Worm (Caenorhabditis elegans) whole organism, L1 larva: ENCODE data around the gene pgap-3.

Experiments used
- C04F5.9 ChIP-seq: sonication (generic microtip); optimal IDR thresholded peaks from 2 replicates; lab custom pipeline; 2016; ENCODE audit warnings: missing genetic modification characterization, missing compliant biosample characterization
- aha-1 ChIP-seq: fragments of 150-350 bp; optimal IDR thresholded peaks from 2 replicates; lab custom pipeline; 2014; ENCODE audit warnings: missing biosample characterization, missing genetic modification characterization
- blmp-1 ChIP-seq: fragments of 150-350 bp; optimal IDR thresholded peaks from 2 replicates; lab custom pipeline; 2014; ENCODE audit warnings: missing biosample characterization, missing genetic modification characterization
- ceh-63 ChIP-seq: fragments of 200-800 bp; sonication (Bioruptor generic); optimal IDR thresholded peaks from 2 replicates; lab custom pipeline; 2018; ENCODE audit warnings: mild to moderate bottlenecking, missing genetic modification characterization, missing compliant biosample characterization
- ceh-88 ChIP-seq: fragments of 200-800 bp; sonication (Bioruptor generic); IDR thresholded peaks from 2 replicates; pipeline ENCODE4 v1.3.6; 2022; ENCODE audit warnings: missing genetic modification characterization, missing compliant biosample characterization
- dsc-1 ChIP-seq: sonication (generic microtip); optimal IDR thresholded peaks from 2 replicates; lab custom pipeline; 2016; ENCODE audit warnings: mild to moderate bottlenecking, missing genetic modification characterization, missing compliant biosample characterization
- egl-27 ChIP-seq, 2 experiments: fragments of 150-350 bp in 1 of 2; sonication (generic microtip); optimal IDR thresholded peaks; 3 replicates each; lab custom pipeline; 2017 to 2018; ENCODE audit warnings: missing biosample characterization in 2 of 2, missing genetic modification characterization in 2 of 2, missing genetic modification reagents in 2 of 2
- ets-5 ChIP-seq: fragments of 200-800 bp; sonication (Bioruptor generic); IDR thresholded peaks from 2 replicates; pipeline ENCODE4 v1.3.6; 2022; ENCODE audit warnings: missing genetic modification characterization, missing compliant biosample characterization
- fkh-10 ChIP-seq: sonication (generic microtip); optimal IDR thresholded peaks from 2 replicates; lab custom pipeline; 2017; ENCODE audit warnings: missing biosample characterization, missing genetic modification reagents, missing genetic modification characterization
- fkh-4 ChIP-seq: sonication (generic microtip); optimal IDR thresholded peaks from 2 replicates; lab custom pipeline; 2016; ENCODE audit warnings: missing compliant biosample characterization, missing genetic modification characterization, borderline replicate concordance
- fkh-8 ChIP-seq: sonication (generic microtip); optimal IDR thresholded peaks from 2 replicates; lab custom pipeline; 2016; ENCODE audit warnings: mild to moderate bottlenecking, missing genetic modification characterization, missing compliant biosample characterization
- grh-1 ChIP-seq: fragments of 200-800 bp; sonication (Bioruptor generic); IDR thresholded peaks from 2 replicates; pipeline ENCODE4 v1.3.6; 2022; ENCODE audit warnings: missing genetic modification reagents, missing genetic modification characterization, missing compliant biosample characterization
- isw-1 ChIP-seq: fragments of 200-800 bp; sonication (Bioruptor generic); IDR thresholded peaks from 2 replicates; pipeline ENCODE4 v1.3.6; 2022; ENCODE audit warnings: missing genetic modification characterization, missing compliant biosample characterization
- lin-14 ChIP-seq: fragments of 200-800 bp; sonication (Bioruptor generic); optimal IDR thresholded peaks from 2 replicates; lab custom pipeline; 2018; ENCODE audit warnings: mild to moderate bottlenecking, missing genetic modification characterization, moderate library complexity, missing compliant biosample characterization
- lin-15B ChIP-seq: fragments of 150-350 bp; sonication (generic microtip); optimal IDR thresholded peaks from 3 replicates; lab custom pipeline; 2014; ENCODE audit warnings: missing biosample characterization, missing genetic modification characterization
- lir-3 ChIP-seq: sonication (generic microtip); optimal IDR thresholded peaks from 2 replicates; lab custom pipeline; 2016; ENCODE audit warnings: mild to moderate bottlenecking, missing genetic modification characterization, moderate library complexity, missing compliant biosample characterization; ENCODE audit not compliant: poor library complexity
- lsy-2 ChIP-seq, 2 experiments: fragments of 150-350 bp; optimal IDR thresholded peaks; 2 replicates each; lab custom pipeline; 2014; ENCODE audit warnings: missing biosample characterization in 2 of 2, missing genetic modification characterization in 2 of 2
- mdl-1 ChIP-seq, 2 experiments: fragments of 150-350 bp; optimal IDR thresholded peaks; 2 replicates each; lab custom pipeline; 2014 to 2017; ENCODE audit warnings: missing biosample characterization in 2 of 2, missing genetic modification characterization in 2 of 2, inconsistent platforms in 1 of 2
- mef-2 ChIP-seq: fragments of 150-350 bp; optimal IDR thresholded peaks from 2 replicates; lab custom pipeline; 2014; ENCODE audit warnings: missing biosample characterization, missing genetic modification characterization
- mep-1 ChIP-seq: fragments of 150-350 bp; optimal IDR thresholded peaks from 2 replicates; lab custom pipeline; 2014; ENCODE audit warnings: missing biosample characterization, missing genetic modification characterization
- nhr-11 ChIP-seq: fragments of 150-350 bp; optimal IDR thresholded peaks from 2 replicates; lab custom pipeline; 2014; ENCODE audit warnings: missing biosample characterization, missing genetic modification characterization
- nhr-12 ChIP-seq: sonication (generic microtip); optimal IDR thresholded peaks from 2 replicates; lab custom pipeline; 2017; ENCODE audit warnings: missing biosample characterization, missing genetic modification characterization
- nhr-20 ChIP-seq: sonication (generic microtip); optimal IDR thresholded peaks from 2 replicates; lab custom pipeline; 2016; ENCODE audit warnings: mild to moderate bottlenecking, missing genetic modification characterization, missing compliant biosample characterization
- nhr-237 ChIP-seq: fragments of 150-350 bp; optimal IDR thresholded peaks from 2 replicates; lab custom pipeline; 2014; ENCODE audit warnings: missing biosample characterization, missing genetic modification characterization
- nhr-47 ChIP-seq: sonication (generic microtip); optimal IDR thresholded peaks from 2 replicates; lab custom pipeline; 2016; ENCODE audit warnings: mild to moderate bottlenecking, missing genetic modification characterization, moderate library complexity, missing compliant biosample characterization
- nhr-71 ChIP-seq: sonication (generic microtip); optimal IDR thresholded peaks from 2 replicates; lab custom pipeline; 2016; ENCODE audit warnings: mild to moderate bottlenecking, missing genetic modification characterization, moderate library complexity, missing compliant biosample characterization
- nhr-76 ChIP-seq: sonication (generic microtip); optimal IDR thresholded peaks from 2 replicates; lab custom pipeline; 2017; ENCODE audit warnings: missing biosample characterization, missing genetic modification characterization
- nhr-77 ChIP-seq: fragments of 150-350 bp; optimal IDR thresholded peaks from 2 replicates; lab custom pipeline; 2014; ENCODE audit warnings: missing biosample characterization, missing genetic modification characterization
- nhr-84 ChIP-seq: sonication (generic microtip); optimal IDR thresholded peaks from 2 replicates; lab custom pipeline; 2017; ENCODE audit warnings: missing biosample characterization, missing genetic modification characterization
- nhr-90 ChIP-seq: sonication (generic microtip); optimal IDR thresholded peaks from 2 replicates; lab custom pipeline; 2016; ENCODE audit warnings: mild to moderate bottlenecking, missing genetic modification characterization, missing compliant biosample characterization; ENCODE audit not compliant: poor library complexity
- pag-3 ChIP-seq: sonication (generic microtip); optimal IDR thresholded peaks from 2 replicates; lab custom pipeline; 2017; ENCODE audit warnings: missing genetic modification characterization, mild to moderate bottlenecking, missing compliant biosample characterization, antibody characterized with exemption, borderline replicate concordance; ENCODE audit not compliant: insufficient read depth
- pax-3 ChIP-seq: fragments of 200-800 bp; sonication (Bioruptor generic); optimal IDR thresholded peaks from 2 replicates; lab custom pipeline; 2018; ENCODE audit warnings: mild to moderate bottlenecking, missing genetic modification characterization, moderate library complexity, missing compliant biosample characterization
- rnt-1 ChIP-seq: sonication (generic microtip); optimal IDR thresholded peaks from 2 replicates; lab custom pipeline; 2016; ENCODE audit warnings: mild to moderate bottlenecking, missing genetic modification characterization, moderate library complexity, missing compliant biosample characterization
- skn-1 ChIP-seq: fragments of 150-350 bp; optimal IDR thresholded peaks from 2 replicates; lab custom pipeline; 2014; ENCODE audit warnings: missing biosample characterization, missing genetic modification characterization
- snpc-4 ChIP-seq: fragments of 150-350 bp; optimal IDR thresholded peaks from 2 replicates; lab custom pipeline; 2014; ENCODE audit warnings: missing biosample characterization, missing genetic modification characterization
- snu-23 ChIP-seq: sonication (generic microtip); optimal IDR thresholded peaks from 2 replicates; lab custom pipeline; 2016; ENCODE audit warnings: missing genetic modification characterization, missing compliant biosample characterization
- sptf-1 ChIP-seq: fragments of 150-350 bp; optimal IDR thresholded peaks from 2 replicates; lab custom pipeline; 2014; ENCODE audit warnings: missing biosample characterization, missing genetic modification characterization
- tbx-2 ChIP-seq: sonication (generic microtip); optimal IDR thresholded peaks from 2 replicates; lab custom pipeline; 2016; ENCODE audit warnings: missing genetic modification characterization, missing compliant biosample characterization
- unc-98 ChIP-seq: fragments of 200-800 bp; sonication (Bioruptor generic); IDR thresholded peaks from 2 replicates; pipeline ENCODE4 v1.3.6; 2022; ENCODE audit warnings: missing genetic modification characterization, missing compliant biosample characterization
- xbp-1 ChIP-seq: sonication (generic microtip); optimal IDR thresholded peaks from 2 replicates; lab custom pipeline; 2016; ENCODE audit warnings: missing genetic modification characterization, missing compliant biosample characterization
- zip-4 ChIP-seq: fragments of 200-800 bp; sonication (Bioruptor generic); optimal IDR thresholded peaks from 2 replicates; lab custom pipeline; 2018; ENCODE audit warnings: mild to moderate bottlenecking, missing genetic modification characterization, moderate library complexity, missing compliant biosample characterization

The pgap-3 gene

DNA sequence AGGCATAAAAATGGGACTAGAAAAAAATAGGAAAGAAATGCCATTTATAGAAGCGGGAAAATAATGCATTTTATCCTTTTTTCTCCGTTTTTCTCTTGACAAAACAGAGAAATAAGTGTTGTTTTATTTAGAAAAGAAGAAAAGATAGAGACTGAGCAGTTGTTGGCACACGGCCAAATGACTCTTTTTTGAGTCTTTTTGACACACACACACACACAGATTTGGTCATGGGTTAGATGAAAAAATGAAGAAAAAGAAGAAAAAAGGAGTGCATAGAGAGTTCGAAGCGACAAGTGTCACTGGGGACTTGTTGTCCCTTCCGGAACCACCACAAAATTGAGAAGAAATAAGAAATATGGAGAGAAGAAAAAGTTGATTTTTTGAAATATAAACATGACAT, 14.2 kb downstream of the pgap-3 start (continued):
- TF ChIP-seq lin-15B (tag; lab: Kevin White, UChicago) (no peak), dsc-1 (tag; lab: Kevin White, UChicago) (no peak), sptf-1 (tag; lab: Kevin White, UChicago) (no peak), pag-3 (tag; lab: Kevin White, UChicago) (no peak), fkh-10 (GFP tag; lab: Kevin White, UChicago) (peak; percentile 26), rnt-1 (tag; lab: Kevin White, UChicago) (no peak), nhr-90 (tag; lab: Kevin White, UChicago) (no peak), xbp-1 (peak; percentile 12), nhr-11 (tag; lab: Kevin White, UChicago) (no peak), nhr-20 (no peak)

DNA sequence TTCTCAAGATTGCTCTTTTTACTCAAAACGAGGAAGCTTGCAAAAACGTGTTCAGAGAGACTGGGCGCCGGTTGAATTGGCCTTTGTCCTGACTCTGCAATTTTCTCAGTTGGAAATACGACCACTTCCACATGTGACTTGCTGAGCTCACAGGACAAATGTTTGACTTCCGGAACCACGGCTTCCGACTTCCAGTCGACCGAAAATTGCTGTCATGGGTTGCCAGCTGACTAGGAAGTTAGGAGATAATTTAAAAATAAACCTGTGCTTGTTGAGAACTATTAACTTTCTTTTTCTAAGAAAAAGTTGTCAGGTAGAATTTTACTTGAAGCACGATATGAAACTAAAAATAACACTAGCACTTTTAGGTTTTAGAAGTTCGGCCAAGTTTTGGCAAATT, 16.1 kb downstream of the pgap-3 start:
- TF ChIP-seq nhr-237 (tag; lab: Kevin White, UChicago) (no peak), mdl-1 (tag; optimal IDR thresholded peaks at IDR 0.05; lab: Kevin White, UChicago) (no peak), ceh-88 (no peak), fkh-4 (tag; lab: Kevin White, UChicago) (no peak), lin-14 (GFP tag; lab: Kevin White, UChicago) (peak; percentile 74), ets-5 (GFP tag; lab: Robert Waterston, UW) (no peak), zip-4 (GFP tag; lab: Kevin White, UChicago) (no peak), mef-2 (no peak), nhr-84 (tag; lab: Kevin White, UChicago) (no peak), tbx-2 (tag; lab: Kevin White, UChicago) (peak; percentile 49), unc-98 (GFP tag; lab: Robert Waterston, UW) (no peak), nhr-12 (no peak), rnt-1 (tag; lab: Kevin White, UChicago) (no peak), skn-1 (tag; lab: Kevin White, UChicago) (no peak), nhr-90 (tag; lab: Kevin White, UChicago) (no peak), nhr-71 (tag; lab: Kevin White, UChicago) (peak; percentile 36), lsy-2 (tag; optimal IDR thresholded peaks at IDR 0.05; lab: Kevin White, UChicago) (no peak), isw-1 (GFP tag; lab: Robert Waterston, UW) (no peak), blmp-1 (no peak), snpc-4 (no peak), lir-3 (tag; lab: Kevin White, UChicago) (no peak), dsc-1 (tag; lab: Kevin White, UChicago) (no peak), aha-1 (tag; lab: Kevin White, UChicago) (no peak), snu-23 (GFP tag; lab: Kevin White, UChicago) (no peak), grh-1 (no peak), egl-27 (tag; optimal IDR thresholded peaks at IDR 0.05; lab: Kevin White, UChicago) (no peak), nhr-47 (peak; percentile 39), nhr-11 (tag; lab: Kevin White, UChicago) (no peak), ceh-63 (no peak), C04F5.9 (no peak), nhr-76 (tag; lab: Kevin White, UChicago) (no peak), mep-1 (no peak), pax-3 (tag; lab: Kevin White, UChicago) (no peak), nhr-77 (tag; lab: Kevin White, UChicago) (no peak), sptf-1 (tag; lab: Kevin White, UChicago) (no peak), fkh-8 (tag; lab: Kevin White, UChicago) (peak; percentile 67)
